Fruit fly (Drosophila melanogaster) whole organism, embryonic: ENCODE measurements around the gene CG11970.

Experiments used
- Abd-B ChIP-seq: fragments of 200-800 bp; sonication (Bioruptor generic); optimal IDR thresholded peaks from 2 replicates; lab custom pipeline; 2018; ENCODE audit warnings: missing biosample characterization, mild to moderate bottlenecking, missing genetic modification characterization, moderate library complexity
- BtbVII ChIP-seq: fragments of 200-800 bp; sonication (Bioruptor generic); optimal IDR thresholded peaks from 3 replicates; lab custom pipeline; 2017; ENCODE audit warnings: missing biosample characterization, mild to moderate bottlenecking, missing genetic modification characterization
- CG1024 ChIP-seq: fragments of 200-800 bp; sonication (Bioruptor generic); IDR thresholded peaks from 2 replicates; pipeline ENCODE4 v1.3.6; 2022; ENCODE audit warnings: missing biosample characterization, missing genetic modification characterization
- CG10274 ChIP-seq: fragments of 200-800 bp; sonication (Bioruptor generic); optimal IDR thresholded peaks from 3 replicates; lab custom pipeline; 2017; ENCODE audit warnings: missing biosample characterization, mild to moderate bottlenecking, missing genetic modification characterization
- CG11247 ChIP-seq: fragments of 200-800 bp; sonication (Bioruptor generic); IDR thresholded peaks from 2 replicates; pipeline ENCODE4 v1.3.6; 2022; ENCODE audit warnings: missing biosample characterization, missing genetic modification characterization
- CG11398 ChIP-seq: fragments of 200-800 bp; sonication (Bioruptor generic); optimal IDR thresholded peaks from 2 replicates; lab custom pipeline; 2016; ENCODE audit warnings: missing biosample characterization, missing genetic modification characterization
- CG1233 ChIP-seq: fragments of 200-800 bp; sonication (Bioruptor generic); optimal IDR thresholded peaks from 4 replicates; lab custom pipeline; 2018; ENCODE audit warnings: missing biosample characterization, mild to moderate bottlenecking, missing genetic modification characterization
- CG12659 ChIP-seq: fragments of 200-800 bp; sonication (Bioruptor generic); optimal IDR thresholded peaks from 3 replicates; lab custom pipeline; 2017; ENCODE audit warnings: mild to moderate bottlenecking, missing biosample characterization, missing genetic modification reagents, missing genetic modification characterization
- CG14667 ChIP-seq: fragments of 200-800 bp; sonication (Bioruptor generic); IDR thresholded peaks from 2 replicates; pipeline ENCODE4 v1.3.6; 2022; ENCODE audit warnings: missing biosample characterization, missing genetic modification characterization
- CG15479 ChIP-seq: fragments of 200-800 bp; sonication (Bioruptor generic); optimal IDR thresholded peaks from 3 replicates; lab custom pipeline; 2019; ENCODE audit warnings: missing biosample characterization, mild to moderate bottlenecking, missing genetic modification characterization, moderate library complexity
- CG15696 ChIP-seq: fragments of 200-800 bp; sonication (Bioruptor generic); optimal IDR thresholded peaks from 2 replicates; lab custom pipeline; 2019; ENCODE audit warnings: missing biosample characterization, mild to moderate bottlenecking, missing genetic modification characterization, moderate library complexity
- CG16779 ChIP-seq: fragments of 200-800 bp; sonication (Bioruptor generic); IDR thresholded peaks from 2 replicates; pipeline ENCODE4 v1.3.6; 2022; ENCODE audit warnings: missing biosample characterization, missing genetic modification characterization
- CG17612 ChIP-seq: fragments of 200-800 bp; sonication (Bioruptor generic); IDR thresholded peaks from 2 replicates; pipeline ENCODE4 v1.3.6; 2022; ENCODE audit warnings: missing biosample characterization, missing genetic modification characterization
- CG18599 ChIP-seq: fragments of 200-800 bp; sonication (Bioruptor generic); optimal IDR thresholded peaks from 3 replicates; lab custom pipeline; 2017; ENCODE audit warnings: missing biosample characterization, missing genetic modification characterization, mild to moderate bottlenecking, moderate library complexity, missing genetic modification reagents
- CG2202 ChIP-seq: fragments of 200-800 bp; sonication (Bioruptor generic); optimal IDR thresholded peaks from 2 replicates; lab custom pipeline; 2018; ENCODE audit warnings: missing biosample characterization, mild to moderate bottlenecking, missing genetic modification characterization
- CG30020 ChIP-seq: fragments of 200-800 bp; optimal IDR thresholded peaks from 2 replicates; lab custom pipeline; 2019; ENCODE audit warnings: missing biosample characterization, mild to moderate bottlenecking, missing genetic modification characterization, moderate library complexity
- CG4328 ChIP-seq: fragments of 200-800 bp; sonication (Bioruptor generic); optimal IDR thresholded peaks from 3 replicates; lab custom pipeline; 2017; ENCODE audit warnings: missing biosample characterization, missing genetic modification reagents, missing genetic modification characterization
- CG4424 ChIP-seq: fragments of 200-800 bp; sonication (Bioruptor generic); optimal IDR thresholded peaks from 3 replicates; lab custom pipeline; 2016; ENCODE audit warnings: missing biosample characterization, missing genetic modification characterization
- CG5245 ChIP-seq: fragments of 200-800 bp; sonication (Bioruptor generic); optimal IDR thresholded peaks from 3 replicates; lab custom pipeline; 2016; ENCODE audit warnings: missing biosample characterization, missing genetic modification characterization
- CG6175 ChIP-seq: fragments of 200-800 bp; sonication (Bioruptor generic); IDR thresholded peaks from 3 replicates; pipeline ENCODE4 v1.3.6; 2022; ENCODE audit warnings: missing biosample characterization, missing genetic modification characterization
- CG8281 ChIP-seq: fragments of 200-800 bp; sonication (Bioruptor generic); optimal IDR thresholded peaks from 2 replicates; lab custom pipeline; 2018; ENCODE audit warnings: missing biosample characterization, mild to moderate bottlenecking, missing genetic modification characterization, moderate library complexity
- CG9215 ChIP-seq: fragments of 200-800 bp; sonication (Bioruptor generic); IDR thresholded peaks from 2 replicates; pipeline ENCODE4 v1.3.6; 2022; ENCODE audit warnings: missing biosample characterization, missing genetic modification characterization
- D19B ChIP-seq: fragments of 200-800 bp; sonication (Bioruptor generic); optimal IDR thresholded peaks from 2 replicates; lab custom pipeline; 2017; ENCODE audit warnings: missing biosample characterization, mild to moderate bottlenecking, missing genetic modification characterization
- Dad ChIP-seq: fragments of 200-800 bp; sonication (Bioruptor generic); optimal IDR thresholded peaks from 3 replicates; lab custom pipeline; 2016; ENCODE audit warnings: missing biosample characterization, missing genetic modification characterization
- Dfd ChIP-seq, 2 experiments: fragments of >200 bp; optimal IDR thresholded peaks; 2 replicates each; lab custom pipeline; 2017; ENCODE audit warnings: missing biosample characterization in 2 of 2, missing genetic modification characterization in 2 of 2
- E2f2 ChIP-seq: fragments of 200-800 bp; sonication (Bioruptor generic); IDR thresholded peaks from 2 replicates; pipeline ENCODE4 v1.3.6; 2022; ENCODE audit warnings: missing biosample characterization, missing genetic modification characterization
- H15 ChIP-seq: fragments of 200-800 bp; sonication (Bioruptor generic); IDR thresholded peaks from 3 replicates; pipeline ENCODE4 v1.3.6; 2022; ENCODE audit warnings: missing biosample characterization, missing genetic modification characterization
- HHEX ChIP-seq: fragments of 200-800 bp; sonication (Bioruptor generic); optimal IDR thresholded peaks from 3 replicates; lab custom pipeline; 2017; ENCODE audit warnings: missing biosample characterization, mild to moderate bottlenecking, missing genetic modification characterization, missing genetic modification reagents
- HLH3B ChIP-seq: fragments of 200-800 bp; sonication (Bioruptor generic); IDR thresholded peaks from 2 replicates; pipeline ENCODE4 v1.3.6; 2022; ENCODE audit warnings: missing biosample characterization, missing genetic modification characterization
- Hmr ChIP-seq: fragments of 200-800 bp; sonication (Bioruptor generic); optimal IDR thresholded peaks from 3 replicates; lab custom pipeline; 2017; ENCODE audit warnings: mild to moderate bottlenecking, missing biosample characterization, missing genetic modification reagents, missing genetic modification characterization
- Mad ChIP-seq: fragments of 200-800 bp; sonication (Bioruptor generic); optimal IDR thresholded peaks from 2 replicates; lab custom pipeline; 2016; ENCODE audit warnings: missing biosample characterization, missing genetic modification characterization
- Mrtf ChIP-seq: fragments of 200-800 bp; sonication (Bioruptor generic); IDR thresholded peaks from 3 replicates; pipeline ENCODE4 v1.3.6; 2022; ENCODE audit warnings: missing biosample characterization, missing genetic modification characterization
- NK7.1 ChIP-seq: fragments of 200-800 bp; sonication (Bioruptor generic); optimal IDR thresholded peaks from 3 replicates; lab custom pipeline; 2016; ENCODE audit warnings: missing biosample characterization, missing genetic modification characterization
- Oaz ChIP-seq: fragments of 200-800 bp; sonication (Bioruptor generic); IDR thresholded peaks from 2 replicates; pipeline ENCODE4 v1.3.6; 2022; ENCODE audit warnings: missing biosample characterization, missing genetic modification characterization
- Oli ChIP-seq: fragments of 200-800 bp; sonication (Bioruptor generic); optimal IDR thresholded peaks from 2 replicates; lab custom pipeline; 2018; ENCODE audit warnings: missing biosample characterization, mild to moderate bottlenecking, missing genetic modification characterization, moderate library complexity
- PHDP ChIP-seq: fragments of 200-800 bp; sonication (Bioruptor generic); optimal IDR thresholded peaks from 3 replicates; lab custom pipeline; 2018; ENCODE audit warnings: missing biosample characterization, mild to moderate bottlenecking, missing genetic modification characterization, moderate library complexity
- Pdp1 ChIP-seq, 2 experiments: fragments of 200-800 bp; sonication (Bioruptor generic); optimal IDR thresholded peaks; 3 replicates each; lab custom pipeline; 2016; ENCODE audit warnings: missing biosample characterization in 2 of 2, missing genetic modification characterization in 2 of 2, mild to moderate bottlenecking in 1 of 2, moderate library complexity in 1 of 2
- aop ChIP-seq: fragments of 200-800 bp; sonication (Bioruptor generic); IDR thresholded peaks from 2 replicates; pipeline ENCODE4 v1.3.6; 2022; ENCODE audit warnings: missing biosample characterization, missing genetic modification characterization
- chinmo ChIP-seq: fragments of 200-800 bp; sonication (Bioruptor generic); IDR thresholded peaks from 4 replicates; pipeline ENCODE4 v1.3.6; 2022; ENCODE audit warnings: missing biosample characterization, missing genetic modification characterization; ENCODE audit not compliant: partially characterized antibody
- da ChIP-seq: fragments of 200-800 bp; sonication (Bioruptor generic); optimal IDR thresholded peaks from 2 replicates; lab custom pipeline; 2016; ENCODE audit warnings: missing biosample characterization, missing genetic modification characterization
- ems ChIP-seq: fragments of 200-800 bp; sonication (Bioruptor generic); optimal IDR thresholded peaks from 3 replicates; lab custom pipeline; 2016; ENCODE audit warnings: missing biosample characterization, missing genetic modification characterization
- eyg ChIP-seq: fragments of 200-800 bp; sonication (Bioruptor generic); optimal IDR thresholded peaks from 3 replicates; lab custom pipeline; 2016; ENCODE audit warnings: missing biosample characterization, missing genetic modification characterization
- gfzf ChIP-seq: fragments of 200-800 bp; sonication (Bioruptor generic); optimal IDR thresholded peaks from 2 replicates; lab custom pipeline; 2016; ENCODE audit warnings: missing biosample characterization, mild to moderate bottlenecking, missing genetic modification characterization, moderate library complexity
- hth ChIP-seq: fragments of >200 bp; optimal IDR thresholded peaks from 2 replicates; lab custom pipeline; 2017; ENCODE audit warnings: inconsistent platforms
- ind ChIP-seq: fragments of 200-800 bp; sonication (Bioruptor generic); optimal IDR thresholded peaks from 3 replicates; lab custom pipeline; 2016; ENCODE audit warnings: missing biosample characterization, missing genetic modification characterization
- jing ChIP-seq: fragments of 200-800 bp; sonication (Bioruptor generic); optimal IDR thresholded peaks from 2 replicates; lab custom pipeline; 2018; ENCODE audit warnings: missing biosample characterization, mild to moderate bottlenecking, missing genetic modification characterization
- lab ChIP-seq: fragments of 200-800 bp; sonication (Bioruptor generic); optimal IDR thresholded peaks from 3 replicates; lab custom pipeline; 2017; ENCODE audit warnings: missing biosample characterization, missing genetic modification characterization, mild to moderate bottlenecking, moderate library complexity, missing genetic modification reagents
- onecut ChIP-seq: fragments of 200-800 bp; sonication (Bioruptor generic); IDR thresholded peaks from 2 replicates; pipeline ENCODE4 v1.3.6; 2022; ENCODE audit warnings: missing biosample characterization, missing genetic modification characterization
- peb ChIP-seq: fragments of 200-800 bp; sonication (Bioruptor generic); IDR thresholded peaks from 2 replicates; pipeline ENCODE4 v1.3.6; 2022; ENCODE audit warnings: missing biosample characterization, missing genetic modification characterization
- salm ChIP-seq: fragments of 200-800 bp; sonication (Bioruptor generic); optimal IDR thresholded peaks from 2 replicates; lab custom pipeline; 2018; ENCODE audit warnings: missing biosample characterization, mild to moderate bottlenecking, missing genetic modification characterization
- tx ChIP-seq: fragments of 200-800 bp; sonication (Bioruptor generic); optimal IDR thresholded peaks from 2 replicates; lab custom pipeline; 2016; ENCODE audit warnings: missing biosample characterization, missing genetic modification characterization
- usp ChIP-seq: fragments of >200 bp; optimal IDR thresholded peaks from 2 replicates; lab custom pipeline; 2017; ENCODE audit warnings: missing biosample characterization, missing genetic modification characterization

The CG11970 gene

dm6 chr3R:9038652-9039051 lies 54.1 kb downstream of the CG11970 start, which contains the start of gene hyx:
Gene hyx (plus strand): TSS chr3R:9038760.
- TF ChIP-seq gfzf (GFP tag; lab: Kevin White, UChicago) (no peak), CG5245 (GFP tag; lab: Kevin White, UChicago) (no peak), E2f2 (GFP tag; lab: Robert Waterston, UW) (no peak), HHEX (no peak), hth (lab: Kevin White, UChicago) (no peak), tx (peak; percentile 14), Dad (GFP tag; lab: Kevin White, UChicago) (no peak), salm (tag; lab: Kevin White, UChicago) (no peak), NK7.1 (GFP tag; lab: Kevin White, UChicago) (no peak), CG15696 (tag; lab: Kevin White, UChicago) (peak; percentile 3), Pdp1 (GFP tag; optimal IDR thresholded peaks at IDR 0.05; lab: Kevin White, UChicago) (peak in 1 of 2 experiments; percentile 41), CG12659 (GFP tag; lab: Kevin White, UChicago) (peak; percentile 23), Abd-B (GFP tag; lab: Kevin White, UChicago) (no peak), Mad (no peak), CG11247 (GFP tag; lab: Robert Waterston, UW) (no peak), CG16779 (GFP tag; lab: Robert Waterston, UW) (no peak), CG4328 (GFP tag; lab: Kevin White, UChicago) (no peak), CG1024 (no peak), CG9215 (GFP tag; lab: Robert Waterston, UW) (no peak), eyg (GFP tag; lab: Kevin White, UChicago) (no peak), H15 (GFP tag; lab: Robert Waterston, UW) (no peak), CG8281 (tag; lab: Kevin White, UChicago) (no peak), Dfd (GFP tag; optimal IDR thresholded peaks at IDR 0.05; lab: Kevin White, UChicago) (no peak), CG18599 (peak; percentile 25), CG4424 (GFP tag; lab: Kevin White, UChicago) (no peak), Oli (no peak), usp (GFP tag; lab: Kevin White, UChicago) (no peak), chinmo (GFP tag; lab: Robert Waterston, UW) (peak; percentile 78; the same call in 3 of the 4 replicates), BtbVII (GFP tag; lab: Kevin White, UChicago) (no peak), ems (GFP tag; lab: Kevin White, UChicago) (peak; percentile 20), Mrtf (GFP tag; lab: Robert Waterston, UW) (no peak), aop (no peak), D19B (no peak), ind (GFP tag; lab: Kevin White, UChicago) (peak; percentile 23), peb (GFP tag; lab: Robert Waterston, UW) (no peak), CG11398 (no peak), CG1233 (GFP tag; lab: Kevin White, UChicago) (peak; percentile 9), CG30020 (tag; lab: Kevin White, UChicago) (no peak), PHDP (tag; lab: Kevin White, UChicago) (peak; percentile 0), CG15479 (no peak), da (GFP tag; lab: Kevin White, UChicago) (no peak), CG14667 (GFP tag; lab: Robert Waterston, UW) (no peak), HLH3B (GFP tag; lab: Robert Waterston, UW) (no peak), CG10274 (no peak), Hmr (peak; percentile 54), lab (GFP tag; lab: Kevin White, UChicago) (peak; percentile 56), CG6175 (no peak), jing (GFP tag; lab: Kevin White, UChicago) (no peak), CG2202 (tag; lab: Kevin White, UChicago) (no peak), CG17612 (no peak), Oaz (no peak), onecut (GFP tag; lab: Robert Waterston, UW) (no peak)
